Worm (Caenorhabditis elegans) whole organism, L4 larva: ENCODE data around the gene prmt-6.

Experiments used
- D1046.2 ChIP-seq: fragments of 200-800 bp; sonication (Bioruptor generic); IDR thresholded peaks from 2 replicates; pipeline ENCODE4 v1.3.6; 2022; ENCODE audit warnings: missing genetic modification characterization, missing compliant biosample characterization
- F37D6.2 ChIP-seq: sonication (generic microtip); optimal IDR thresholded peaks from 2 replicates; lab custom pipeline; 2016; ENCODE audit warnings: mild to moderate bottlenecking, missing genetic modification characterization, missing compliant biosample characterization
- Y75B8A.6 ChIP-seq: fragments of 200-800 bp; sonication (Bioruptor generic); IDR thresholded peaks from 2 replicates; pipeline ENCODE4 v1.3.6; 2022; ENCODE audit warnings: missing genetic modification reagents, missing genetic modification characterization, missing compliant biosample characterization
- ZK337.2 ChIP-seq: fragments of 200-800 bp; sonication (Bioruptor generic); IDR thresholded peaks from 2 replicates; pipeline ENCODE4 v1.3.6; 2022; ENCODE audit warnings: missing genetic modification reagents, missing genetic modification characterization, missing compliant biosample characterization
- aha-1 ChIP-seq: fragments of 150-350 bp; peaks from one replicate; lab custom pipeline; 2014; ENCODE audit warnings: missing biosample characterization, missing genetic modification characterization
- ama-1 ChIP-seq: fragments of 150-350 bp; optimal IDR thresholded peaks from 2 replicates; lab custom pipeline; 2014; ENCODE audit warnings: inconsistent platforms, mixed read lengths
- ceh-28 ChIP-seq: fragments of 150-350 bp; optimal IDR thresholded peaks from 2 replicates; lab custom pipeline; 2014; ENCODE audit warnings: missing biosample characterization, missing genetic modification reagents, missing genetic modification characterization
- ceh-44 ChIP-seq: fragments of 200-800 bp; sonication (Bioruptor generic); IDR thresholded peaks from 2 replicates; pipeline ENCODE4 v1.3.6; 2022; ENCODE audit warnings: missing genetic modification reagents, missing genetic modification characterization, missing compliant biosample characterization
- ceh-62 ChIP-seq: sonication (generic microtip); optimal IDR thresholded peaks from 2 replicates; lab custom pipeline; 2017; ENCODE audit warnings: missing biosample characterization, missing genetic modification characterization
- ceh-82 ChIP-seq: sonication (generic microtip); optimal IDR thresholded peaks from 2 replicates; lab custom pipeline; 2017; ENCODE audit warnings: missing biosample characterization, missing genetic modification characterization
- daf-16 ChIP-seq, 3 experiments: sonication (generic microtip); optimal IDR thresholded peaks; 2 replicates each; lab custom pipeline; 2016 to 2017; ENCODE audit warnings: missing genetic modification characterization in 3 of 3, missing genetic modification reagents in 3 of 3, mild to moderate bottlenecking in 2 of 3, missing compliant biosample characterization in 2 of 3, missing biosample characterization in 1 of 3, moderate library complexity in 1 of 3
- daf-19 ChIP-seq: fragments of 200-800 bp; sonication (Bioruptor generic); conservative IDR thresholded peaks from 2 replicates; pipeline ENCODE4 v1.3.6; 2022; ENCODE audit warnings: missing genetic modification characterization, missing compliant biosample characterization
- egl-43 ChIP-seq: fragments of 200-800 bp; sonication (Bioruptor generic); IDR thresholded peaks from 2 replicates; pipeline ENCODE4 v1.3.6; 2022; ENCODE audit warnings: missing genetic modification reagents, missing genetic modification characterization, missing compliant biosample characterization
- fkh-10 ChIP-seq: fragments of 150-350 bp; optimal IDR thresholded peaks from 2 replicates; lab custom pipeline; 2014; ENCODE audit warnings: missing biosample characterization, missing genetic modification reagents, missing genetic modification characterization
- hif-1 ChIP-seq, 2 experiments: sonication (generic microtip); optimal IDR thresholded peaks; 2 replicates each; lab custom pipeline; 2016 to 2017; ENCODE audit warnings: missing compliant biosample characterization in 2 of 2, missing genetic modification characterization in 2 of 2, missing genetic modification reagents in 2 of 2, missing genotype in 2 of 2, mild to moderate bottlenecking in 1 of 2
- lin-38 ChIP-seq: fragments of 200-800 bp; sonication (Bioruptor generic); IDR thresholded peaks from 2 replicates; pipeline ENCODE4 v1.3.6; 2022; ENCODE audit warnings: missing genetic modification reagents, missing genetic modification characterization, missing compliant biosample characterization
- madf-5 ChIP-seq, 2 experiments: fragments of 200-800 bp; sonication (Bioruptor generic); IDR thresholded peaks; 2 replicates each; pipeline ENCODE4 v1.3.6; 2022; ENCODE audit warnings: missing compliant biosample characterization in 2 of 2, missing genetic modification characterization in 2 of 2
- mdt-29 ChIP-seq: fragments of 200-800 bp; sonication (Bioruptor generic); IDR thresholded peaks from 2 replicates; pipeline ENCODE4 v1.3.6; 2022; ENCODE audit warnings: missing genetic modification reagents, missing genetic modification characterization, missing compliant biosample characterization
- mep-1 ChIP-seq: fragments of 150-350 bp; sonication (generic microtip); optimal IDR thresholded peaks from 3 replicates; lab custom pipeline; 2014; ENCODE audit warnings: missing biosample characterization, missing genetic modification characterization
- mxl-2 ChIP-seq: fragments of 200-800 bp; sonication (Bioruptor generic); conservative IDR thresholded peaks from 2 replicates; pipeline ENCODE4 v1.3.6; 2022; ENCODE audit warnings: missing genetic modification reagents, missing genetic modification characterization, missing compliant biosample characterization
- mxl-3 ChIP-seq: fragments of 200-800 bp; sonication (Bioruptor generic); optimal IDR thresholded peaks from 2 replicates; lab custom pipeline; 2018; ENCODE audit warnings: mild to moderate bottlenecking, missing genetic modification characterization, missing compliant biosample characterization
- nhr-11 ChIP-seq: fragments of 150-350 bp; optimal IDR thresholded peaks from 2 replicates; lab custom pipeline; 2014; ENCODE audit warnings: missing biosample characterization, missing genetic modification characterization
- nhr-41 ChIP-seq: fragments of 200-800 bp; sonication (Bioruptor generic); IDR thresholded peaks from 2 replicates; pipeline ENCODE4 v1.3.6; 2022; ENCODE audit warnings: missing genetic modification reagents, missing genetic modification characterization, missing compliant biosample characterization
- nhr-6 ChIP-seq: fragments of 150-350 bp; optimal IDR thresholded peaks from 2 replicates; lab custom pipeline; 2014; ENCODE audit warnings: missing biosample characterization, missing genetic modification characterization
- set-16 ChIP-seq: fragments of 200-800 bp; sonication (Bioruptor generic); IDR thresholded peaks from 2 replicates; pipeline ENCODE4 v1.3.6; 2022; ENCODE audit warnings: missing genetic modification reagents, missing genetic modification characterization, missing compliant biosample characterization
- tag-97 ChIP-seq: fragments of 200-800 bp; sonication (Bioruptor generic); IDR thresholded peaks from 2 replicates; pipeline ENCODE4 v1.3.6; 2022; ENCODE audit warnings: missing genetic modification characterization, missing compliant biosample characterization
- unc-62 ChIP-seq, 3 experiments: fragments of 150-350 bp in 1 of 3; sonication (generic microtip); optimal IDR thresholded peaks in 2 of 3; peaks in 1 of 3; 1 replicate in 1 of 3; 2 replicates in 2 of 3; lab custom pipeline; 2014 to 2017; ENCODE audit warnings: missing biosample characterization in 3 of 3, missing genetic modification characterization in 3 of 3, missing genetic modification reagents in 3 of 3, missing genotype in 1 of 3
- zip-2 ChIP-seq: fragments of 150-350 bp; optimal IDR thresholded peaks from 2 replicates; lab custom pipeline; 2014; ENCODE audit warnings: missing biosample characterization, missing genetic modification characterization

Gene prmt-6

ce11 chrIV:2111300-2111874, 19.4 kb upstream of the prmt-6 start, which contains the start of gene che-6 (continued):
- TF ChIP-seq zip-2 (tag; lab: Kevin White, UChicago), result no peak
- TF ChIP-seq ama-1, result no peak
- TF ChIP-seq ceh-28 (tag; lab: Kevin White, UChicago), result no peak

- no peak for TF ChIP-seq daf-16 (GFP tag; optimal IDR thresholded peaks at IDR 0.05; lab: Kevin White, UChicago)
- peak; percentile 35 for TF ChIP-seq daf-16 (tag; optimal IDR thresholded peaks at IDR 0.05; lab: Kevin White, UChicago)
- peak; percentile 6; the same call in 1 of the 2 replicates for TF ChIP-seq lin-38 (GFP tag; lab: Robert Waterston, UW)
- no peak for TF ChIP-seq ceh-82
- peak; percentile 81 for TF ChIP-seq mdt-29 (GFP tag; lab: Robert Waterston, UW)
Observed at ce11 chrIV:2113362-2114056, 17.3 kb upstream of the prmt-6 start, which contains the start of gene C23H5.8. Gene C23H5.8 (minus strand): TSS chrIV:2113412.

- no peak for TF ChIP-seq mep-1
- TF ChIP-seq aha-1 (tag; lab: Kevin White, UChicago), result peak; percentile 80
Observed at ce11 chrIV:2114337-2114736, 16.4 kb upstream of the prmt-6 start, which contains the start of gene xbx-4. Gene xbx-4 (plus strand): TSS chrIV:2114637.

- no peak for TF ChIP-seq ceh-28 (tag; lab: Kevin White, UChicago)
- no peak for TF ChIP-seq nhr-6 (tag; lab: Kevin White, UChicago)
- TF ChIP-seq nhr-41 (GFP tag; lab: Robert Waterston, UW), result no peak
- no peak for TF ChIP-seq tag-97
- TF ChIP-seq D1046.2 (GFP tag; lab: Robert Waterston, UW), result no peak
- TF ChIP-seq madf-5 (GFP tag; IDR thresholded peaks at IDR 0.05; lab: Robert Waterston, UW), result no peak
- no peak for TF ChIP-seq ceh-62 (tag; lab: Kevin White, UChicago)
- no peak for TF ChIP-seq egl-43
- TF ChIP-seq F37D6.2 (tag; lab: Kevin White, UChicago), result no peak
- no peak for TF ChIP-seq ceh-44 (GFP tag; lab: Robert Waterston, UW)
- TF ChIP-seq daf-19 (GFP tag; lab: Robert Waterston, UW), result no peak
- no peak for TF ChIP-seq mxl-3
- TF ChIP-seq nhr-11 (tag; lab: Kevin White, UChicago), result no peak
Observed at ce11 chrIV:2117268-2117667, 13.5 kb upstream of the prmt-6 start.

- TF ChIP-seq Y75B8A.6 (GFP tag; lab: Robert Waterston, UW), result no peak
Observed at ce11 chrIV:2122488-2122887, 8.3 kb upstream of the prmt-6 start, which contains the start of gene glb-7. Gene glb-7 (plus strand): TSS chrIV:2122788.

ce11 chrIV:2127375-2127774, 3.4 kb upstream of the prmt-6 start:
- TF ChIP-seq set-16 (GFP tag; lab: Robert Waterston, UW) (peak; percentile 96), ZK337.2 (no peak), madf-5 (GFP tag; IDR thresholded peaks at IDR 0.05; lab: Robert Waterston, UW) (0 out of 4 replicates have a peak, but pooled peaks of 1 of the 2 experiments have one; percentile 18), mxl-2 (GFP tag; lab: Robert Waterston, UW) (no peak)

ce11 chrIV:2128761-2129160, 2.0 kb upstream of the prmt-6 start, which contains the start of gene grl-20:
Gene grl-20 (minus strand): TSS chrIV:2128861.
- TF ChIP-seq unc-62 (GFP tag; optimal IDR thresholded peaks at IDR 0.05 in 1 of 2; lab: Kevin White, UChicago) (peak in 1 of 2 experiments; percentile 27), unc-62 (tag; optimal IDR thresholded peaks at IDR 0.05; lab: Kevin White, UChicago) (no peak), fkh-10 (no peak), hif-1 (tag; optimal IDR thresholded peaks at IDR 0.05; lab: Kevin White, UChicago) (no peak)
